Worm (Caenorhabditis elegans): Measurements from ENCODE around the gene gcy-19.
A peak's percentile ranks its signal among the peaks of the same experiment; 100 is the strongest.

Gene gcy-19

DNA sequence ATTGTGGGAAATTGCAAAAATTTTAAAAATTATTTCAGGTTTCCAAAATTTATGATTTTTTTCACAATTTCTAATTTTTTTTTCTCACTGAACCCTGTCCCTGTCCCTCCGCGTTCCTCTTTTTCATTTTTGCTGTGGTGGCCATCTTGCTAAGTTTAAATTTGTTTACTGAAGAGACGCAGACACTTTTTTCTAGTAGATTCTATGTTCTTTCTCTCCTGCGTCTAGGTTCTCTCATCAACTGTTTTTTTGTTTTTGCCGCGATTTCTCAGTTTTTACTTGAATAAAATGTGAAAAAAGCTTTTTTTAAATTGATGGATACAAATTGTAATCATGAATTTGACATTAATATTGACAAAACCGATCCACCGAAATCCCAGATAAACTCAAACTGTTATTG, 49.9 kb downstream of the gcy-19 start, which contains the start of gene ZC239.6 (continued):
- no peak for TF ChIP-seq set-16 (GFP tag; IDR thresholded peaks at IDR 0.05)
- TF ChIP-seq ztf-11 (tag; optimal IDR thresholded peaks at IDR 0.05): no peak
- 0 out of 2 replicates have a peak, but pooled peaks have one; percentile 22 for TF ChIP-seq hmg-1.1 (GFP tag; IDR thresholded peaks at IDR 0.05)

DNA sequence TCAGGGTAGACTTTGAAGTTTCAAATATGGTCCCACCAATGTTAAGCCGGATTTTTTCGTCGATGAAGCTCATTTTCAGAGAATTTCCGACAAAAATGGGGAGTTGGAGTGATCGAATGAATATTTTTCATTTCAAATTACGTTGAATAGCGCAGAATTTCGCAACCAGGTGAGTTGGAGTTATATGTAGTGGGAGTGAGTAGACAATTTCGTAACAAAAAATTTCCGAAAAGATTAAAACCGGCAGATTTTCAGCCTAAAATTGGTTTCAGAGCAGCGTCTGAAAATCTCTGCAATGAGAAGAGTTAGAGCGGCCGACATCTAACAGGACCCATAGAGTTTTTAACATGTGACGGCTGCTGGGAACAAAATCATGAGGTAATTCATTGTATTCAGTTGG, 50.5 kb downstream of the gcy-19 start, which contains the start of gene sdz-35:
TSS of gene sdz-35 (minus strand) at position 101 of the 400 bp plus-strand sequence.
- no peak for TF ChIP-seq hlh-30 (tag; optimal IDR thresholded peaks at IDR 0.05; ENCODE audit: insufficient read depth)
- TF ChIP-seq dmd-8 (GFP tag; IDR thresholded peaks at IDR 0.05): no peak
- TF ChIP-seq lim-7 (GFP tag; IDR thresholded peaks at IDR 0.05): no peak
- no peak for TF ChIP-seq php-3 (GFP tag; IDR thresholded peaks at IDR 0.05)
- TF ChIP-seq zip-2 (tag; optimal IDR thresholded peaks at IDR 0.05): no peak
- no peak for TF ChIP-seq nhr-111 (GFP tag; optimal IDR thresholded peaks at IDR 0.05)
- TF ChIP-seq F49E8.2 (tag; optimal IDR thresholded peaks at IDR 0.05; ENCODE audit: borderline replicate concordance): no peak
- no peak for TF ChIP-seq ces-1 (GFP tag; optimal IDR thresholded peaks at IDR 0.05)
- TF ChIP-seq lsy-2 (tag; optimal IDR thresholded peaks at IDR 0.05): no peak
- TF ChIP-seq snpc-4 (tag; optimal IDR thresholded peaks at IDR 0.05): no peak
- TF ChIP-seq mdt-29 (GFP tag; IDR thresholded peaks at IDR 0.05): no peak
- no peak for TF ChIP-seq hif-1 (tag; optimal IDR thresholded peaks at IDR 0.05)

DNA sequence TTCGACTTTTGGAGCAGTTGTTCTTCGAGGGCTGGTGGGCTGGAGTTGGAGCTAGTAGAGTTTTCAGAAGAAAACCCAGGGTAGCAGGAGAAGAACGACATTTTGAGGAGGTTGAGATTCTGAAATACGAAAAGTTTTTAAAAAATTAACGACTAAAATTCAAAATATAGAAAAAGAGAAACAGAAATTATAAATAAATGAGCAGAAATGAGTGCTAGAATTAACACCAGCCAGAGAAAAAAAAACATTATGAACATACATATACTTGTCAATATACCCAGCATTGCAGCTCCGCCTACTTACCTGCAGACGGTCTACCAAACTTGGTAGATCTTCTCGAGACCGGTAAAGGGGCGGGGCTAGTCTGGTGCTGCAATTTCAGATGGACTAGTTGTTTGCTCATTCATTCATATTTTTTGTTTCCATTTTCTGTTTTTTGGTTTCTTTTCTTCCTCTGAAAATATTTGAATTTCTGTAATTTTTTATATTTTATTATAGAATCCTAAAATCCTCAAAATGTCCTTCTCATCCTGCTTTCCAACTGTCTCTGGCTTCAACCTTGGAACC, 52.6 kb downstream of the gcy-19 start, which contains the start of the genes ZC239.20 and ZC239.21:
TSS of gene ZC239.20 (minus strand) at position 101 of the 567 bp plus-strand sequence.
TSS of gene ZC239.21 (plus strand) at position 517 of the 567 bp plus-strand sequence.
- no peak for TF ChIP-seq unc-62 (GFP tag; optimal IDR thresholded peaks at IDR 0.05 in 1 of 2)
- no peak for TF ChIP-seq unc-62 (tag; optimal IDR thresholded peaks at IDR 0.05)
- TF ChIP-seq rbr-2 (tag; optimal IDR thresholded peaks at IDR 0.05): no peak
- no peak for TF ChIP-seq mxl-3 (GFP tag; optimal IDR thresholded peaks at IDR 0.05)
- TF ChIP-seq zip-2 (tag; optimal IDR thresholded peaks at IDR 0.05): no peak
- TF ChIP-seq T20F7.1 (GFP tag; optimal IDR thresholded peaks at IDR 0.05): no peak
- no peak for TF ChIP-seq aly-2 (tag; optimal IDR thresholded peaks at IDR 0.05)
- TF ChIP-seq dpl-1 (GFP tag; optimal IDR thresholded peaks at IDR 0.05): no peak
- TF ChIP-seq F49E8.2 (tag; optimal IDR thresholded peaks at IDR 0.05; ENCODE audit: borderline replicate concordance): no peak
- TF ChIP-seq skn-1 (tag; optimal IDR thresholded peaks at IDR 0.05): no peak
- TF ChIP-seq nhr-25 (tag; optimal IDR thresholded peaks at IDR 0.05; ENCODE audit: borderline replicate concordance, insufficient read depth): no peak

DNA sequence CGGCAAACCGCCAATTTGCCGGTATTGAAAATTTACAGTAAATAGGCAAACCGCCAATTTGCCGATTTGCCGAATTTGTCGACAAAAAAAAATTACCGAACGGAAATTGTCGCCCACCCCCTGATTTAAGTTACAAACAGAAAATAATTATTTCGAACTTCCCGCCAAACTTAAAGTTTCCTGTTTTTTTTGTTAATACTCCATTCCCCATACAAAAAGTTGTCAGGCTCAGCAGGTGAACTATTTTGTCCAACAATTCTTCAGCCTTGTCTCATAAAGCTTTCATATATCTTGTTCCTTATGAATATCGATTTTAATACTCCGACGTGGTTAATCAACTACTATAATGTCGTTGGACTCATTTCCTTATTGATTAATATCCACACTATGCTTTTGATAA, 55.7 kb downstream of the gcy-19 start, which contains the start of gene sri-50:
TSS of gene sri-50 (plus strand) at position 301 of the 400 bp plus-strand sequence.
- TF ChIP-seq aha-1 (tag) (peak; percentile 5), attf-4 (tag; optimal IDR thresholded peaks at IDR 0.05) (no peak)

DNA sequence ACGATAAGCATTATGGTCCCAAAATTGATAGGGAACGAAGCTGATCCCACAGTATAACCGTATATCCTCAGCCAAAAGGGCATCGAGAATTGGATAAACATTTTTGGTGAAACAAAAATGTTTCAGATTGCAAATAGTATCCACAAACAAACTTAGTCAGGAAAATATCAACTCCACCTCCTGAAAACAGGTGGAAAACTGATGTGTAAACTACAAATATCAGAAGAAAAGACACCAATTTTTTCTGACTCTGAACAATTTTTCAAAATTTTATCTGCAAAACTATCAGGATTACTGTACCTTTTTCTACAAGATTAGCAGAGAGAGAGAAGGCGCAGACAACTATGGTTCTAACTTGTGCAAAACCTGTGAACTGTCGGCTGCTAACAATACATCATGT, 56.6 kb downstream of the gcy-19 start, which contains the start of gene sri-53:
TSS of gene sri-53 (minus strand) at position 101 of the 400 bp plus-strand sequence.
- TF ChIP-seq dpl-1 (GFP tag; optimal IDR thresholded peaks at IDR 0.05) (no peak), lin-29 (GFP tag; IDR thresholded peaks at IDR 0.05) (no peak), nhr-28 (tag; optimal IDR thresholded peaks at IDR 0.05) (no peak), nhr-102 (tag; optimal IDR thresholded peaks at IDR 0.05) (no peak), snpc-4 (tag; optimal IDR thresholded peaks at IDR 0.05) (no peak), aly-2 (tag; optimal IDR thresholded peaks at IDR 0.05) (no peak), mep-1 (tag; optimal IDR thresholded peaks at IDR 0.05) (no peak), lin-1 (GFP tag; IDR thresholded peaks at IDR 0.05) (no peak), zip-2 (tag; optimal IDR thresholded peaks at IDR 0.05) (no peak), attf-4 (tag; optimal IDR thresholded peaks at IDR 0.05) (no peak), egl-43 (GFP tag; IDR thresholded peaks at IDR 0.05) (no peak), lim-7 (GFP tag; IDR thresholded peaks at IDR 0.05) (no peak), spr-3 (GFP tag; optimal IDR thresholded peaks at IDR 0.05) (no peak), cey-2 (tag; optimal IDR thresholded peaks at IDR 0.05; ENCODE audit: borderline replicate concordance, insufficient read depth) (no peak)
